Worm (Caenorhabditis elegans): Measurements from ENCODE around the gene lips-13.

ce11 chrII:1149390-1149789 is 31.5 kb upstream of the lips-13 start:
- peak; percentile 16 for TF ChIP-seq aly-2 (tag; optimal IDR thresholded peaks at IDR 0.05)
- no peak for TF ChIP-seq lin-13 (GFP tag; optimal IDR thresholded peaks at IDR 0.05)
- no peak for TF ChIP-seq dpl-1 (GFP tag; optimal IDR thresholded peaks at IDR 0.05)
- TF ChIP-seq mep-1 (tag; optimal IDR thresholded peaks at IDR 0.05) = no peak
- TF ChIP-seq hlh-11 (tag; optimal IDR thresholded peaks at IDR 0.05) = no peak
- TF ChIP-seq R02D3.7 (tag; optimal IDR thresholded peaks at IDR 0.05) = no peak
- TF ChIP-seq egl-27 (tag; optimal IDR thresholded peaks at IDR 0.05) = no peak
- no peak for TF ChIP-seq ZK546.5 (tag; optimal IDR thresholded peaks at IDR 0.05)
- no peak for TF ChIP-seq snpc-4 (tag; optimal IDR thresholded peaks at IDR 0.05)
- TF ChIP-seq pha-4 (GFP tag; IDR thresholded peaks at IDR 0.05) = no peak
- no peak for TF ChIP-seq pha-4 (tag; optimal IDR thresholded peaks at IDR 0.05)
- TF ChIP-seq D1046.2 (GFP tag; IDR thresholded peaks at IDR 0.05) = no peak
- TF ChIP-seq Y5F2A.4 (GFP tag; optimal IDR thresholded peaks at IDR 0.05) = no peak
- TF ChIP-seq ces-1 (GFP tag; optimal IDR thresholded peaks at IDR 0.05) = no peak
- no peak for TF ChIP-seq mdl-1 (tag; optimal IDR thresholded peaks at IDR 0.05)

All from whole organism, L4 larva.